Worm (Caenorhabditis elegans) whole organism, late embryonic: ENCODE results near the gene T01B6.1.

ENCODE experiments used
- C08G9.2 ChIP-seq: sonication (generic microtip); optimal IDR thresholded peaks from 2 replicates; lab custom pipeline; 2016; ENCODE audit warnings: mild to moderate bottlenecking, missing genetic modification characterization, moderate library complexity, missing compliant biosample characterization
- C38D4.7 ChIP-seq: fragments of 200-800 bp; sonication (Bioruptor generic); optimal IDR thresholded peaks from 2 replicates; lab custom pipeline; 2018; ENCODE audit warnings: mild to moderate bottlenecking, missing genetic modification characterization, moderate library complexity, missing compliant biosample characterization
- F13H6.1 ChIP-seq: sonication (generic microtip); optimal IDR thresholded peaks from 2 replicates; lab custom pipeline; 2016; ENCODE audit warnings: missing genetic modification characterization, missing compliant biosample characterization
- T23F11.4 ChIP-seq: fragments of 200-800 bp; sonication (Bioruptor generic); optimal IDR thresholded peaks from 2 replicates; lab custom pipeline; 2018; ENCODE audit warnings: mild to moderate bottlenecking, missing genetic modification characterization, missing compliant biosample characterization
- Y22D7AL.16 ChIP-seq: sonication (generic microtip); optimal IDR thresholded peaks from 2 replicates; lab custom pipeline; 2016; ENCODE audit warnings: missing genetic modification characterization, missing compliant biosample characterization
- ceh-14 ChIP-seq: sonication (generic microtip); optimal IDR thresholded peaks from 2 replicates; lab custom pipeline; 2016; ENCODE audit warnings: missing genotype, missing genetic modification characterization, missing compliant biosample characterization
- ceh-18 ChIP-seq: sonication (generic microtip); optimal IDR thresholded peaks from 2 replicates; lab custom pipeline; 2016; ENCODE audit warnings: missing genetic modification characterization, missing compliant biosample characterization
- ceh-19 ChIP-seq: fragments of 200-800 bp; sonication (Bioruptor generic); optimal IDR thresholded peaks from 2 replicates; lab custom pipeline; 2018; ENCODE audit warnings: mild to moderate bottlenecking, missing genetic modification characterization, missing compliant biosample characterization
- ceh-30 ChIP-seq: fragments of 150-350 bp; optimal IDR thresholded peaks from 2 replicates; lab custom pipeline; 2014; ENCODE audit warnings: missing biosample characterization, missing genetic modification characterization
- ceh-34 ChIP-seq: sonication (generic microtip); optimal IDR thresholded peaks from 2 replicates; lab custom pipeline; 2016; ENCODE audit warnings: mild to moderate bottlenecking, missing genetic modification characterization, missing compliant biosample characterization
- ceh-48 ChIP-seq: sonication (generic microtip); optimal IDR thresholded peaks from 2 replicates; lab custom pipeline; 2016; ENCODE audit warnings: missing genetic modification characterization, inconsistent platforms, missing compliant biosample characterization
- elt-2 ChIP-seq: sonication (generic microtip); optimal IDR thresholded peaks from 2 replicates; lab custom pipeline; 2016; ENCODE audit warnings: missing genetic modification reagents, missing genetic modification characterization, missing compliant biosample characterization
- ets-4 ChIP-seq: sonication (generic microtip); optimal IDR thresholded peaks from 2 replicates; lab custom pipeline; 2016; ENCODE audit warnings: missing genetic modification characterization, missing compliant biosample characterization
- eyg-1 ChIP-seq: sonication (generic microtip); optimal IDR thresholded peaks from 2 replicates; lab custom pipeline; 2016; ENCODE audit warnings: missing genotype, missing genetic modification characterization, missing compliant biosample characterization
- fax-1 ChIP-seq: sonication (generic microtip); optimal IDR thresholded peaks from 2 replicates; lab custom pipeline; 2016; ENCODE audit warnings: missing genotype, missing genetic modification characterization, missing compliant biosample characterization
- fkh-10 ChIP-seq: fragments of 150-350 bp; optimal IDR thresholded peaks from 2 replicates; lab custom pipeline; 2014; ENCODE audit warnings: missing biosample characterization, missing genetic modification reagents, missing genetic modification characterization
- gmeb-2 ChIP-seq: sonication (generic microtip); optimal IDR thresholded peaks from 2 replicates; lab custom pipeline; 2016; ENCODE audit warnings: missing genetic modification characterization, inconsistent platforms, missing compliant biosample characterization
- hlh-30 ChIP-seq: sonication (generic microtip); optimal IDR thresholded peaks from 2 replicates; lab custom pipeline; 2017; ENCODE audit warnings: antibody characterized with exemption, missing genetic modification characterization, missing compliant biosample characterization; ENCODE audit not compliant: insufficient read depth
- nfya-1 ChIP-seq: sonication (generic microtip); optimal IDR thresholded peaks from 2 replicates; lab custom pipeline; 2017; ENCODE audit warnings: missing genetic modification characterization, mild to moderate bottlenecking, missing compliant biosample characterization, antibody characterized with exemption, moderate library complexity
- nhr-11 ChIP-seq: fragments of 150-350 bp; optimal IDR thresholded peaks from 2 replicates; lab custom pipeline; 2014; ENCODE audit warnings: missing biosample characterization, missing genetic modification characterization
- nhr-232 ChIP-seq: sonication (generic microtip); optimal IDR thresholded peaks from 2 replicates; lab custom pipeline; 2016; ENCODE audit warnings: missing genetic modification characterization, missing compliant biosample characterization
- pag-3 ChIP-seq: sonication (generic microtip); optimal IDR thresholded peaks from 2 replicates; lab custom pipeline; 2016; ENCODE audit warnings: missing compliant biosample characterization, missing genetic modification characterization, borderline replicate concordance
- pax-1 ChIP-seq: fragments of 150-350 bp; optimal IDR thresholded peaks from 2 replicates; lab custom pipeline; 2014; ENCODE audit warnings: missing biosample characterization, missing genetic modification characterization
- pha-2 ChIP-seq: sonication (generic microtip); optimal IDR thresholded peaks from 2 replicates; lab custom pipeline; 2017; ENCODE audit warnings: mild to moderate bottlenecking, missing genetic modification characterization, missing compliant biosample characterization
- pha-4 ChIP-seq: fragments of 150-350 bp; optimal IDR thresholded peaks from 2 replicates; lab custom pipeline; 2018; ENCODE audit warnings: missing biosample characterization, missing genetic modification reagents, missing genetic modification characterization
- ref-2 ChIP-seq: sonication (generic microtip); optimal IDR thresholded peaks from 2 replicates; lab custom pipeline; 2016; ENCODE audit warnings: missing genetic modification characterization, missing compliant biosample characterization
- rnt-1 ChIP-seq: sonication (generic microtip); optimal IDR thresholded peaks from 2 replicates; lab custom pipeline; 2016; ENCODE audit warnings: missing genetic modification characterization, missing compliant biosample characterization
- sdc-2 ChIP-seq: sonication (generic microtip); optimal IDR thresholded peaks from 2 replicates; lab custom pipeline; 2016; ENCODE audit warnings: missing genotype, missing genetic modification characterization, missing compliant biosample characterization
- tbx-2 ChIP-seq: sonication (generic microtip); optimal IDR thresholded peaks from 2 replicates; lab custom pipeline; 2016; ENCODE audit warnings: missing genetic modification characterization, missing compliant biosample characterization
- tbx-7 ChIP-seq: sonication (generic microtip); optimal IDR thresholded peaks from 2 replicates; lab custom pipeline; 2016; ENCODE audit warnings: missing genotype, missing genetic modification characterization, missing compliant biosample characterization
- unc-3 ChIP-seq, 2 experiments: fragments of 200-800 bp in 1 of 2; sonication (Bioruptor generic) in 1 of 2; sonication (generic microtip) in 1 of 2; conservative IDR thresholded peaks in 1 of 2; optimal IDR thresholded peaks in 1 of 2; 2 replicates each; pipeline versions ENCODE4 v1.3.6 to Lab custom; 2016 to 2022; ENCODE audit warnings: missing compliant biosample characterization in 2 of 2, missing genetic modification characterization in 2 of 2, missing genetic modification reagents in 1 of 2
- unc-86 ChIP-seq: sonication (generic microtip); optimal IDR thresholded peaks from 2 replicates; lab custom pipeline; 2016; ENCODE audit warnings: missing genetic modification characterization, missing compliant biosample characterization
- ztf-16 ChIP-seq: sonication (generic microtip); optimal IDR thresholded peaks from 2 replicates; lab custom pipeline; 2017; ENCODE audit warnings: missing genetic modification characterization, missing compliant biosample characterization

Gene T01B6.1

DNA sequence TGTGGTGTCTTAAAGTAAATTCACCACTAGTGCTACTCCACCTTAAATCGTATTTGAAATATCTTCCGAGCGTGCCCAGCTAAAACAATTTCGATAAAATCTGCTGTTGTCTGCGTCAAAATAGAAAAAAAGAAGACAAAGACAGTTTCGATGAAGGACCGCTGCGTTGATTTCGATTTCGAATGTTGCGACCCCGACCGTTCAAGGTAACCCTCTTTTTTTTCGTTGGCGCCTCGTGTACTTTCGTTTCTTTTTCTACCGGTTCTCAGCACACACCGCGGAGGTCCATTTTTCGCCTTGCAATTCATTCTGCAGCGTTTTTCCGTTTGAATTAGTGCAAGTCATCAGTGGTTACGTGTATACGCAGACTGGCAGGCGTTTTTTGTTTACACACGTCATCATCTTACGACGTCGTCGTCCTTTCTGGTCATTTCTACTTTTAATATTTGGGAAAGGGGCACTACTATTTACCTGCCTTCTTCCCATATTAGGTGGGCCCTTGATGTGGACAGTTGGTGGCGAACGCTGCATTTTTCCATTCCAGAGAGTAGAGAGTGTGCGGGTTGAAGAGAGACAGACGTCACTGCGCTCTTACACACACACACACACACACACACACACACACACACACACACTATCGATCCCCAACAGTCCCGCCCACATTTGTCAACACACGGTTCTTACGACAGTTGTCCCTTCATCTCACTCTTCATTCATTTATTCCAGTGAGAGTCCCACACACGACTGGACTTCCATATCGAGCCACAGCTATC lies 32.7 kb downstream of the T01B6.1 start:
- no peak for TF ChIP-seq elt-2
- peak; percentile 23 for TF ChIP-seq sdc-2 (tag; lab: Kevin White, UChicago)
- peak; percentile 7 for TF ChIP-seq T23F11.4 (GFP tag; lab: Kevin White, UChicago)
- TF ChIP-seq ets-4 (tag; lab: Kevin White, UChicago) = no peak
- peak; percentile 7 for TF ChIP-seq ceh-18 (tag; lab: Kevin White, UChicago)
- peak; percentile 11 for TF ChIP-seq nfya-1 (tag; lab: Kevin White, UChicago)
- TF ChIP-seq pha-2 (tag; lab: Kevin White, UChicago) = peak; percentile 15
- peak; percentile 20 for TF ChIP-seq tbx-2 (tag; lab: Kevin White, UChicago)
- peak; percentile 24 for TF ChIP-seq ref-2 (tag; lab: Kevin White, UChicago)
- TF ChIP-seq ceh-19 = no peak
- TF ChIP-seq ceh-34 (tag; lab: Kevin White, UChicago) = peak; percentile 16

DNA sequence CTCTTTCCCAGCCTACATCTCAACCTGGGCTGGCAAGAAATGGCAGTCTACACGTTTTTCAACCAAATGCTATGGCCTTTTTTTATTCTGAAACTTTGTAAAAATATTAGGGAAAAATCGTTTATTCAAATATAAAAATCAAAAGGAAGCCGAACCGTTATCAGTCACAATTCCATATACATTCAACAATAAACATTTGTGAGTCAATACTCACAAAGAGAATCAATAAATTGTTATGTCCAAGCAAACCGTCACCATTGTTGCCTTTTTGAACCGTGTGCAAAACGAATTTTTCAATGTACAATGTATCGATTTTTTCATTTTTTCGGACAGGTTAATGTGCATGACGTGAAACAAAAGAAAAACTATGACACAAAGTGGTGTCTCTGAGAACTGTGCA lies 33.6 kb downstream of the T01B6.1 start:
- TF ChIP-seq nhr-232 (tag; lab: Kevin White, UChicago) (no peak), unc-3 (GFP tag; conservative IDR thresholded peaks at IDR 0.05; lab: Robert Waterston, UW) (no peak), unc-3 (tag; optimal IDR thresholded peaks at IDR 0.05; lab: Kevin White, UChicago) (no peak), eyg-1 (tag; lab: Kevin White, UChicago) (no peak), rnt-1 (tag; lab: Kevin White, UChicago) (no peak), F13H6.1 (no peak), unc-86 (no peak), pax-1 (no peak), ceh-30 (no peak), nfya-1 (tag; lab: Kevin White, UChicago) (no peak), ztf-16 (tag; lab: Kevin White, UChicago) (no peak), C08G9.2 (tag; lab: Kevin White, UChicago) (no peak), ceh-48 (no peak), gmeb-2 (tag; lab: Kevin White, UChicago) (no peak)

- TF ChIP-seq hlh-30 (no peak), rnt-1 (tag; lab: Kevin White, UChicago) (no peak), elt-2 (peak; percentile 73)
These were observed 35.2 kb downstream of the T01B6.1 start for ce11 chrX:2370655-2371054.

- TF ChIP-seq eyg-1 (tag; lab: Kevin White, UChicago) (no peak), elt-2 (peak; percentile 63), unc-3 (GFP tag; conservative IDR thresholded peaks at IDR 0.05; lab: Robert Waterston, UW) (no peak), unc-3 (tag; optimal IDR thresholded peaks at IDR 0.05; lab: Kevin White, UChicago) (no peak), tbx-7 (tag; lab: Kevin White, UChicago) (no peak), ceh-34 (tag; lab: Kevin White, UChicago) (no peak)
These were observed 36.6 kb downstream of the T01B6.1 start for ce11 chrX:2372134-2372533.

- TF ChIP-seq elt-2 = no peak
- TF ChIP-seq nhr-232 (tag; lab: Kevin White, UChicago) = no peak
- TF ChIP-seq pax-1 = no peak
- no peak for TF ChIP-seq nhr-11 (tag; lab: Kevin White, UChicago)
- TF ChIP-seq F13H6.1 = no peak
- no peak for TF ChIP-seq gmeb-2 (tag; lab: Kevin White, UChicago)
- TF ChIP-seq fax-1 (tag; lab: Kevin White, UChicago) = no peak
These were observed 40.0 kb downstream of the T01B6.1 start, which contains the start of gene F47G3.3 for ce11 chrX:2375300-2376035. F47G3.3 (plus strand) TSS chrX:2375985.

ce11 chrX:2380818-2381217 lies 45.3 kb downstream of the T01B6.1 start:
- no peak for TF ChIP-seq unc-86
- TF ChIP-seq tbx-2 (tag; lab: Kevin White, UChicago) = no peak
- no peak for TF ChIP-seq C38D4.7 (GFP tag; lab: Kevin White, UChicago)
- TF ChIP-seq pag-3 (tag; lab: Kevin White, UChicago) = no peak
- TF ChIP-seq fkh-10 (GFP tag; lab: Kevin White, UChicago) = no peak
- TF ChIP-seq ceh-14 (tag; lab: Kevin White, UChicago) = no peak
- no peak for TF ChIP-seq Y22D7AL.16 (tag; lab: Kevin White, UChicago)
- TF ChIP-seq pha-4 (tag; lab: Kevin White, UChicago) = no peak
